Fruit fly (Drosophila melanogaster) whole organism, embryonic: ENCODE results near the gene CG3123.

Source experiments
- CG32532 ChIP-seq: fragments of 200-800 bp; sonication (Bioruptor generic); IDR thresholded peaks from 2 replicates; pipeline ENCODE4 v1.3.6; 2022; ENCODE audit warnings: missing biosample characterization, missing genetic modification characterization
- CG7786 ChIP-seq: fragments of 200-800 bp; sonication (Bioruptor generic); optimal IDR thresholded peaks from 2 replicates; lab custom pipeline; 2016; ENCODE audit warnings: missing biosample characterization, missing genetic modification characterization
- CTCF ChIP-seq: fragments of 200-800 bp; sonication (Bioruptor generic); optimal IDR thresholded peaks from 2 replicates; lab custom pipeline; 2017; ENCODE audit warnings: missing biosample characterization, mild to moderate bottlenecking, missing genetic modification characterization, moderate library complexity
- Fer3 ChIP-seq: fragments of 200-800 bp; sonication (Bioruptor generic); optimal IDR thresholded peaks from 2 replicates; lab custom pipeline; 2018; ENCODE audit warnings: missing biosample characterization, mild to moderate bottlenecking, missing genetic modification characterization, moderate library complexity
- Lpt ChIP-seq: fragments of >200 bp; optimal IDR thresholded peaks from 2 replicates; lab custom pipeline; 2018; ENCODE audit warnings: missing biosample characterization, missing genetic modification characterization
- Oli ChIP-seq: fragments of 200-800 bp; sonication (Bioruptor generic); optimal IDR thresholded peaks from 2 replicates; lab custom pipeline; 2018; ENCODE audit warnings: missing biosample characterization, mild to moderate bottlenecking, missing genetic modification characterization, moderate library complexity
- cad ChIP-seq: fragments of >200 bp; optimal IDR thresholded peaks from 2 replicates; lab custom pipeline; 2017; ENCODE audit warnings: missing biosample characterization, missing genetic modification characterization
- fd64A ChIP-seq: fragments of 200-800 bp; sonication (Bioruptor generic); optimal IDR thresholded peaks from 3 replicates; lab custom pipeline; 2018; ENCODE audit warnings: missing biosample characterization, mild to moderate bottlenecking, missing genetic modification characterization
- mirr ChIP-seq: fragments of 200-800 bp; sonication (Bioruptor generic); optimal IDR thresholded peaks from 3 replicates; lab custom pipeline; 2018; ENCODE audit warnings: missing biosample characterization, mild to moderate bottlenecking, missing genetic modification characterization
- trh ChIP-seq: fragments of 200-800 bp; sonication (Bioruptor generic); optimal IDR thresholded peaks from 2 replicates; lab custom pipeline; 2016; ENCODE audit warnings: missing biosample characterization, missing genetic modification characterization

- TF ChIP-seq cad (GFP tag; lab: Kevin White, UChicago) (no peak), CTCF (GFP tag; lab: Kevin White, UChicago) (peak; percentile 45), Fer3 (tag; lab: Kevin White, UChicago) (peak; percentile 74), trh (GFP tag; lab: Kevin White, UChicago) (peak; percentile 73), CG32532 (GFP tag; lab: Robert Waterston, UW) (peak; percentile 65), mirr (GFP tag; lab: Kevin White, UChicago) (no peak), CG7786 (GFP tag; lab: Kevin White, UChicago) (peak; percentile 31), fd64A (GFP tag; lab: Kevin White, UChicago) (peak; percentile 46), Oli (tag; lab: Kevin White, UChicago) (peak; percentile 94), Lpt (no peak)
Observed at dm6 chr2L:2830341-2830800, 5.1 kb upstream of the CG3123 start.
